Fruit fly (Drosophila melanogaster) whole organism, embryonic: Measurements from ENCODE around the gene CG34451.

Experiments used
- Asciz ChIP-seq: fragments of 200-800 bp; sonication (Bioruptor generic); optimal IDR thresholded peaks from 2 replicates; lab custom pipeline; 2017; ENCODE audit warnings: missing biosample characterization, mild to moderate bottlenecking, missing genetic modification characterization, missing genetic modification reagents
- Bteb2 ChIP-seq: fragments of 200-800 bp; sonication (Bioruptor generic); optimal IDR thresholded peaks from 2 replicates; lab custom pipeline; 2016; ENCODE audit warnings: missing biosample characterization, missing genetic modification characterization
- CG10209 ChIP-seq: fragments of 200-800 bp; sonication (Bioruptor generic); optimal IDR thresholded peaks from 3 replicates; lab custom pipeline; 2017; ENCODE audit warnings: missing biosample characterization, mild to moderate bottlenecking, missing genetic modification characterization, missing genetic modification reagents
- CG10959 ChIP-seq: fragments of 200-800 bp; sonication (Bioruptor generic); IDR thresholded peaks from 2 replicates; pipeline ENCODE4 v1.3.6; 2022; ENCODE audit warnings: missing biosample characterization, missing genetic modification characterization
- CG12391 ChIP-seq: fragments of 200-800 bp; sonication (Bioruptor generic); optimal IDR thresholded peaks from 3 replicates; lab custom pipeline; 2018; ENCODE audit warnings: missing biosample characterization, mild to moderate bottlenecking, missing genetic modification characterization, moderate library complexity
- CG14710 ChIP-seq: fragments of 200-800 bp; sonication (Bioruptor generic); optimal IDR thresholded peaks from 3 replicates; lab custom pipeline; 2019; ENCODE audit warnings: missing biosample characterization, mild to moderate bottlenecking, missing genetic modification characterization, moderate library complexity
- CG1529 ChIP-seq: fragments of 200-800 bp; sonication (Bioruptor generic); optimal IDR thresholded peaks from 3 replicates; lab custom pipeline; 2018; ENCODE audit warnings: missing biosample characterization, missing genetic modification characterization
- CG15696 ChIP-seq: fragments of 200-800 bp; sonication (Bioruptor generic); optimal IDR thresholded peaks from 2 replicates; lab custom pipeline; 2019; ENCODE audit warnings: missing biosample characterization, mild to moderate bottlenecking, missing genetic modification characterization, moderate library complexity
- CG1602 ChIP-seq: fragments of 200-800 bp; sonication (Bioruptor generic); optimal IDR thresholded peaks from 3 replicates; lab custom pipeline; 2016; ENCODE audit warnings: missing biosample characterization, missing genetic modification characterization
- CG17361 ChIP-seq: fragments of 200-800 bp; sonication (Bioruptor generic); IDR thresholded peaks from 3 replicates; pipeline ENCODE4 v1.3.6; 2022; ENCODE audit warnings: missing biosample characterization, missing genetic modification characterization
- CG17829 ChIP-seq: fragments of 200-800 bp; optimal IDR thresholded peaks from 2 replicates; lab custom pipeline; 2019; ENCODE audit warnings: missing biosample characterization, mild to moderate bottlenecking, missing genetic modification characterization, moderate library complexity
- CG2889 ChIP-seq: fragments of 200-800 bp; sonication (Bioruptor generic); IDR thresholded peaks from 3 replicates; pipeline ENCODE4 v1.3.6; 2022; ENCODE audit warnings: missing biosample characterization, missing genetic modification characterization
- CG30403 ChIP-seq: fragments of 200-800 bp; sonication (Bioruptor generic); optimal IDR thresholded peaks from 3 replicates; lab custom pipeline; 2016; ENCODE audit warnings: missing biosample characterization, missing genetic modification characterization
- CG4328 ChIP-seq: fragments of 200-800 bp; sonication (Bioruptor generic); optimal IDR thresholded peaks from 3 replicates; lab custom pipeline; 2017; ENCODE audit warnings: missing biosample characterization, missing genetic modification reagents, missing genetic modification characterization
- CG4424 ChIP-seq: fragments of 200-800 bp; sonication (Bioruptor generic); optimal IDR thresholded peaks from 3 replicates; lab custom pipeline; 2016; ENCODE audit warnings: missing biosample characterization, missing genetic modification characterization
- CG4820 ChIP-seq: fragments of 200-800 bp; sonication (Bioruptor generic); optimal IDR thresholded peaks from 3 replicates; lab custom pipeline; 2016; ENCODE audit warnings: missing biosample characterization, missing genetic modification characterization
- CG5245 ChIP-seq: fragments of 200-800 bp; sonication (Bioruptor generic); optimal IDR thresholded peaks from 3 replicates; lab custom pipeline; 2016; ENCODE audit warnings: missing biosample characterization, missing genetic modification characterization
- CG7556 ChIP-seq: fragments of 200-800 bp; sonication (Bioruptor generic); optimal IDR thresholded peaks from 2 replicates; lab custom pipeline; 2017; ENCODE audit warnings: missing biosample characterization, mild to moderate bottlenecking, missing genetic modification characterization
- CG7745 ChIP-seq: fragments of 200-800 bp; sonication (Bioruptor generic); optimal IDR thresholded peaks from 2 replicates; lab custom pipeline; 2018; ENCODE audit warnings: missing biosample characterization, mild to moderate bottlenecking, missing genetic modification characterization, moderate library complexity
- CG7839 ChIP-seq: fragments of 200-800 bp; sonication (Bioruptor generic); optimal IDR thresholded peaks from 3 replicates; lab custom pipeline; 2018; ENCODE audit warnings: missing biosample characterization, mild to moderate bottlenecking, missing genetic modification characterization, moderate library complexity
- CG8388 ChIP-seq: fragments of 200-800 bp; sonication (Bioruptor generic); optimal IDR thresholded peaks from 2 replicates; lab custom pipeline; 2019; ENCODE audit warnings: missing biosample characterization, mild to moderate bottlenecking, missing genetic modification characterization, moderate library complexity
- CG9727 ChIP-seq: fragments of 200-800 bp; sonication (Bioruptor generic); optimal IDR thresholded peaks from 3 replicates; lab custom pipeline; 2017; ENCODE audit warnings: missing biosample characterization, mild to moderate bottlenecking, missing genetic modification characterization
- Chrac-16 ChIP-seq: fragments of 200-800 bp; sonication (Bioruptor generic); optimal IDR thresholded peaks from 3 replicates; lab custom pipeline; 2016; ENCODE audit warnings: missing biosample characterization, missing genetic modification characterization
- D ChIP-seq, 2 experiments: fragments of 200-800 bp in 1 of 2; fragments of >200 bp in 1 of 2; sonication (Bioruptor generic) in 1 of 2; optimal IDR thresholded peaks; 2 replicates in 1 of 2; 3 replicates in 1 of 2; lab custom pipeline; 2017; ENCODE audit warnings: mild to moderate bottlenecking in 1 of 2, missing biosample characterization in 1 of 2, missing genetic modification characterization in 1 of 2, missing genetic modification reagents in 1 of 2
- Med ChIP-seq: fragments of 200-800 bp; sonication (Bioruptor generic); peaks from one replicate; lab custom pipeline; 2016; ENCODE audit warnings: missing biosample characterization, missing genetic modification characterization, mild to moderate bottlenecking, inconsistent platforms, moderate library complexity
- Oli ChIP-seq: fragments of 200-800 bp; sonication (Bioruptor generic); optimal IDR thresholded peaks from 2 replicates; lab custom pipeline; 2018; ENCODE audit warnings: missing biosample characterization, mild to moderate bottlenecking, missing genetic modification characterization, moderate library complexity
- Spps ChIP-seq: fragments of 200-800 bp; sonication (Bioruptor generic); optimal IDR thresholded peaks from 2 replicates; lab custom pipeline; 2018; ENCODE audit warnings: missing biosample characterization, mild to moderate bottlenecking, missing genetic modification characterization
- Ssrp ChIP-seq: fragments of 200-800 bp; sonication (Bioruptor generic); optimal IDR thresholded peaks from 2 replicates; lab custom pipeline; 2018; ENCODE audit warnings: missing biosample characterization, mild to moderate bottlenecking, missing genetic modification characterization, moderate library complexity
- cato ChIP-seq: fragments of 200-800 bp; sonication (Bioruptor generic); optimal IDR thresholded peaks from 2 replicates; lab custom pipeline; 2016; ENCODE audit warnings: missing biosample characterization, missing genetic modification characterization, borderline replicate concordance
- chif ChIP-seq, 2 experiments: fragments of 200-800 bp; sonication (Bioruptor generic); optimal IDR thresholded peaks; 3 replicates each; lab custom pipeline; 2016; ENCODE audit warnings: missing biosample characterization in 2 of 2, missing genetic modification characterization in 2 of 2
- dmrt99B ChIP-seq: fragments of 200-800 bp; sonication (Bioruptor generic); optimal IDR thresholded peaks from 2 replicates; lab custom pipeline; 2018; ENCODE audit warnings: missing biosample characterization, mild to moderate bottlenecking, missing genetic modification characterization, moderate library complexity
- ewg ChIP-seq: fragments of 200-800 bp; sonication (Bioruptor generic); optimal IDR thresholded peaks from 3 replicates; lab custom pipeline; 2017; ENCODE audit warnings: mild to moderate bottlenecking, missing biosample characterization, missing genetic modification reagents, missing genetic modification characterization
- fd96Cb ChIP-seq: fragments of 200-800 bp; sonication (Bioruptor generic); optimal IDR thresholded peaks from 2 replicates; lab custom pipeline; 2018; ENCODE audit warnings: missing biosample characterization, mild to moderate bottlenecking, missing genetic modification characterization, moderate library complexity
- gem ChIP-seq: fragments of 200-800 bp; sonication (Bioruptor generic); optimal IDR thresholded peaks from 2 replicates; lab custom pipeline; 2019; ENCODE audit warnings: missing biosample characterization, mild to moderate bottlenecking, missing genetic modification characterization, moderate library complexity
- gsb-n ChIP-seq: fragments of 200-800 bp; sonication (Bioruptor generic); optimal IDR thresholded peaks from 3 replicates; lab custom pipeline; 2018; ENCODE audit warnings: missing biosample characterization, mild to moderate bottlenecking, missing genetic modification characterization
- lola ChIP-seq, 3 experiments: fragments of >200 bp in 2 of 3; fragments of 200-800 bp in 1 of 3; sonication (Bioruptor generic) in 1 of 3; optimal IDR thresholded peaks; 2 replicates each; lab custom pipeline; 2017 to 2019; ENCODE audit warnings: missing biosample characterization in 3 of 3, missing genetic modification characterization in 3 of 3, mild to moderate bottlenecking in 1 of 3, moderate library complexity in 1 of 3
- mirr ChIP-seq: fragments of 200-800 bp; sonication (Bioruptor generic); optimal IDR thresholded peaks from 3 replicates; lab custom pipeline; 2018; ENCODE audit warnings: missing biosample characterization, mild to moderate bottlenecking, missing genetic modification characterization
- otp ChIP-seq: fragments of 200-800 bp; sonication (Bioruptor generic); IDR thresholded peaks from 3 replicates; pipeline ENCODE4, ENCODE4 v1.3.6; 2022; ENCODE audit warnings: missing biosample characterization, missing genetic modification characterization
- row ChIP-seq: fragments of 200-800 bp; sonication (Bioruptor generic); IDR thresholded peaks from 3 replicates; pipeline ENCODE4 v1.3.6; 2022; ENCODE audit warnings: missing biosample characterization, missing genetic modification characterization
- sob ChIP-seq: fragments of 200-800 bp; sonication (Bioruptor generic); IDR thresholded peaks from 2 replicates; pipeline ENCODE4 v1.3.6; 2022; ENCODE audit warnings: missing biosample characterization, missing genetic modification characterization
- tin ChIP-seq: fragments of 200-800 bp; sonication (Bioruptor generic); optimal IDR thresholded peaks from 3 replicates; lab custom pipeline; 2016; ENCODE audit warnings: missing biosample characterization, missing genetic modification characterization
- tio ChIP-seq: fragments of 200-800 bp; sonication (Bioruptor generic); optimal IDR thresholded peaks from 2 replicates; lab custom pipeline; 2017; ENCODE audit warnings: missing biosample characterization, missing genetic modification characterization, inconsistent platforms
- trem ChIP-seq: fragments of 200-800 bp; optimal IDR thresholded peaks from 3 replicates; lab custom pipeline; 2019; ENCODE audit warnings: missing biosample characterization, mild to moderate bottlenecking, missing genetic modification characterization, moderate library complexity
- twi ChIP-seq: fragments of 200-800 bp; optimal IDR thresholded peaks from 2 replicates; lab custom pipeline; 2019; ENCODE audit warnings: missing biosample characterization, mild to moderate bottlenecking, missing genetic modification characterization, moderate library complexity
- unc-4 ChIP-seq: fragments of 200-800 bp; sonication (Bioruptor generic); IDR thresholded peaks from 2 replicates; pipeline ENCODE4 v1.3.6; 2022; ENCODE audit warnings: missing biosample characterization, missing genetic modification characterization; ENCODE audit not compliant: partially characterized antibody
- unpg ChIP-seq: fragments of 200-800 bp; sonication (Bioruptor generic); optimal IDR thresholded peaks from 3 replicates; lab custom pipeline; 2018; ENCODE audit warnings: missing biosample characterization, mild to moderate bottlenecking, missing genetic modification characterization, moderate library complexity
- zen ChIP-seq: fragments of 200-800 bp; sonication (Bioruptor generic); optimal IDR thresholded peaks from 3 replicates; lab custom pipeline; 2018; ENCODE audit warnings: missing biosample characterization, mild to moderate bottlenecking, missing genetic modification characterization, moderate library complexity
- zf30C ChIP-seq: fragments of 200-800 bp; sonication (Bioruptor generic); optimal IDR thresholded peaks from 3 replicates; lab custom pipeline; 2018; ENCODE audit warnings: missing biosample characterization, mild to moderate bottlenecking, missing genetic modification characterization
- zfh1 ChIP-seq: fragments of 200-800 bp; sonication (Bioruptor generic); IDR thresholded peaks from 3 replicates; pipeline ENCODE4 v1.3.6; 2022; ENCODE audit warnings: missing biosample characterization, missing genetic modification characterization

The CG34451 gene

DNA sequence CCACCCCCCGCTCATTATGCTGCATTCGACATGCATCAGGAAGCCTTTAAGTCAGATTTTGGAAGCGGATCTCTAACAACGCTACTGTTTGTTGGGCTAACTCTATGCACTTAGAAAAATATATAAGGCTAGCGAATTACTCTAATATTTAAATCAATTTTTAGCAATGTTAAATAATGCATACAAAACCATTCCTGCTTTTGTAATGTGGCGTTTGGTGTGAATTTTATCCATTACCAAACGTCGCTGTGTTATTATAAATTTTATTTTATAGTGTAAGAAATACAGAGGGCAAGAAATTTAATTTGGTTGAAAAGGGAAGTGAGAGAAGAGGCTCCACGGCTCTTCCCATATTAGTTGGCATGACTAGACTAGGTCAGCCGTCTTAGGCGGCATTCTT is 19.1 kb downstream of the CG34451 start (continued):
- TF ChIP-seq Chrac-16 (GFP tag; lab: Kevin White, UChicago): peak; percentile 30
- TF ChIP-seq CG30403 (GFP tag; lab: Kevin White, UChicago): peak; percentile 14
- TF ChIP-seq zfh1: peak; percentile 35; the same call in 1 of the 3 replicates
- TF ChIP-seq D (optimal IDR thresholded peaks at IDR 0.05; lab: Kevin White, UChicago): no peak
- peak; percentile 49 for TF ChIP-seq D (GFP tag; optimal IDR thresholded peaks at IDR 0.05; lab: Kevin White, UChicago)
- TF ChIP-seq tin (GFP tag; lab: Kevin White, UChicago): peak; percentile 22
- 0 out of 3 replicates have a peak, but pooled peaks have one; percentile 15 for TF ChIP-seq otp (GFP tag; lab: Robert Waterston, UW)
- TF ChIP-seq CG1529: peak; percentile 13
- peak; percentile 44 for TF ChIP-seq CG15696 (tag; lab: Kevin White, UChicago)
- TF ChIP-seq sob (GFP tag; lab: Robert Waterston, UW): no peak
- peak; percentile 67 for TF ChIP-seq gem (tag; lab: Kevin White, UChicago)
- TF ChIP-seq unc-4 (GFP tag; lab: Robert Waterston, UW): no peak
- TF ChIP-seq tio: peak; percentile 29
- peak; percentile 15 for TF ChIP-seq CG1602 (GFP tag; lab: Kevin White, UChicago)
- peak; percentile 22; the same call in 1 of the 3 replicates for TF ChIP-seq row (GFP tag; lab: Robert Waterston, UW)
- TF ChIP-seq dmrt99B: peak; percentile 23
- TF ChIP-seq CG7839 (tag; lab: Kevin White, UChicago): peak; percentile 29
- peak; percentile 31 for TF ChIP-seq Spps (tag; lab: Kevin White, UChicago)
- peak; percentile 46 for TF ChIP-seq zen (tag; lab: Kevin White, UChicago)
- peak; percentile 3 for TF ChIP-seq CG7745
- TF ChIP-seq ewg (GFP tag; lab: Kevin White, UChicago): no peak
- TF ChIP-seq CG4328 (GFP tag; lab: Kevin White, UChicago): no peak
- peak; percentile 59 for TF ChIP-seq CG9727 (GFP tag; lab: Kevin White, UChicago)
- peak; percentile 51 for TF ChIP-seq unpg (GFP tag; lab: Kevin White, UChicago)
- TF ChIP-seq Bteb2 (GFP tag; lab: Kevin White, UChicago): no peak
- TF ChIP-seq cato: peak; percentile 7
- TF ChIP-seq CG10959 (GFP tag; lab: Robert Waterston, UW): peak; percentile 46; the same call in 1 of the 2 replicates
- TF ChIP-seq Med (GFP tag; lab: Kevin White, UChicago): peak; percentile 77
- peak; percentile 61 for TF ChIP-seq CG17829 (tag; lab: Kevin White, UChicago)
- TF ChIP-seq chif (GFP tag; optimal IDR thresholded peaks at IDR 0.05; lab: Kevin White, UChicago): peak; percentile 20 to 29
- peak; percentile 37 for TF ChIP-seq trem (tag; lab: Kevin White, UChicago)
- peak; percentile 51 for TF ChIP-seq gsb-n (tag; lab: Kevin White, UChicago)
- TF ChIP-seq fd96Cb (tag; lab: Kevin White, UChicago): peak; percentile 39
- peak; percentile 43 for TF ChIP-seq CG4424
- TF ChIP-seq CG8388 (GFP tag; lab: Kevin White, UChicago): peak; percentile 25
- 0 out of 3 replicates have a peak, but pooled peaks have one; percentile 4 for TF ChIP-seq CG2889 (GFP tag; lab: Robert Waterston, UW)
- peak; percentile 54 for TF ChIP-seq CG12391 (tag; lab: Kevin White, UChicago)
- TF ChIP-seq Ssrp (tag; lab: Kevin White, UChicago): peak; percentile 48
- TF ChIP-seq CG17361 (GFP tag; lab: Robert Waterston, UW): peak; percentile 55; the same call in 2 of the 3 replicates
- TF ChIP-seq CG7556 (GFP tag; lab: Kevin White, UChicago): peak; percentile 8
- TF ChIP-seq lola (GFP tag; optimal IDR thresholded peaks at IDR 0.05; lab: Kevin White, UChicago): peak in 1 of 3 experiments; percentile 77
- peak; percentile 6 for TF ChIP-seq CG4820 (GFP tag; lab: Kevin White, UChicago)
- no peak for TF ChIP-seq mirr (GFP tag; lab: Kevin White, UChicago)
- peak; percentile 27 for TF ChIP-seq Oli (tag; lab: Kevin White, UChicago)
- peak; percentile 26 for TF ChIP-seq twi (tag; lab: Kevin White, UChicago)
- peak; percentile 19 for TF ChIP-seq zf30C (GFP tag; lab: Kevin White, UChicago)
- TF ChIP-seq Asciz (GFP tag; lab: Kevin White, UChicago): peak; percentile 30
- TF ChIP-seq CG5245 (GFP tag; lab: Kevin White, UChicago): peak; percentile 9
- TF ChIP-seq CG10209 (GFP tag; lab: Kevin White, UChicago): peak; percentile 11
- peak; percentile 55 for TF ChIP-seq CG14710 (tag; lab: Kevin White, UChicago)
